Fruit fly (Drosophila melanogaster) whole organism, embryonic: ENCODE data around the gene CG14135.

ENCODE experiments used
- Aef1 ChIP-seq: fragments of 200-800 bp; sonication (Bioruptor generic); IDR thresholded peaks from 3 replicates; pipeline ENCODE4 v1.3.6; 2022; ENCODE audit warnings: missing biosample characterization, missing genetic modification characterization
- CG1024 ChIP-seq: fragments of 200-800 bp; sonication (Bioruptor generic); IDR thresholded peaks from 2 replicates; pipeline ENCODE4 v1.3.6; 2022; ENCODE audit warnings: missing biosample characterization, missing genetic modification characterization
- CG10979 ChIP-seq: fragments of 200-800 bp; sonication (Bioruptor generic); optimal IDR thresholded peaks from 2 replicates; lab custom pipeline; 2018; ENCODE audit warnings: missing biosample characterization, mild to moderate bottlenecking, missing genetic modification characterization, moderate library complexity
- CG11560 ChIP-seq: fragments of 200-800 bp; sonication (Bioruptor generic); IDR thresholded peaks from 3 replicates; pipeline ENCODE4 v1.3.6; 2022; ENCODE audit warnings: missing biosample characterization, missing genetic modification characterization
- CG12236 ChIP-seq: fragments of 200-800 bp; sonication (Bioruptor generic); optimal IDR thresholded peaks from 2 replicates; lab custom pipeline; 2016; ENCODE audit warnings: missing biosample characterization, missing genetic modification characterization
- CG15011 ChIP-seq: fragments of 200-800 bp; sonication (Bioruptor generic); optimal IDR thresholded peaks from 3 replicates; lab custom pipeline; 2018; ENCODE audit warnings: missing biosample characterization, mild to moderate bottlenecking, missing genetic modification characterization
- CG15601 ChIP-seq: fragments of 200-800 bp; sonication (Bioruptor generic); optimal IDR thresholded peaks from 3 replicates; lab custom pipeline; 2019; ENCODE audit warnings: missing biosample characterization, mild to moderate bottlenecking, missing genetic modification characterization, moderate library complexity
- CG16815 ChIP-seq: fragments of 200-800 bp; sonication (Bioruptor generic); optimal IDR thresholded peaks from 3 replicates; lab custom pipeline; 2017; ENCODE audit warnings: missing biosample characterization, mild to moderate bottlenecking, missing genetic modification characterization
- CG17328 ChIP-seq: fragments of 200-800 bp; sonication (Bioruptor generic); IDR thresholded peaks from 2 replicates; pipeline ENCODE4 v1.3.6; 2022; ENCODE audit warnings: missing biosample characterization, missing genetic modification characterization
- CG17829 ChIP-seq: fragments of 200-800 bp; optimal IDR thresholded peaks from 2 replicates; lab custom pipeline; 2019; ENCODE audit warnings: missing biosample characterization, mild to moderate bottlenecking, missing genetic modification characterization, moderate library complexity
- CG3065 ChIP-seq: fragments of 200-800 bp; sonication (Bioruptor generic); optimal IDR thresholded peaks from 2 replicates; lab custom pipeline; 2016; ENCODE audit warnings: missing biosample characterization, missing genetic modification characterization
- CG3281 ChIP-seq: fragments of 200-800 bp; sonication (Bioruptor generic); optimal IDR thresholded peaks from 3 replicates; lab custom pipeline; 2017; ENCODE audit warnings: missing biosample characterization, mild to moderate bottlenecking, missing genetic modification characterization
- CG3995 ChIP-seq: fragments of 200-800 bp; sonication (Bioruptor generic); optimal IDR thresholded peaks from 3 replicates; lab custom pipeline; 2016; ENCODE audit warnings: missing biosample characterization, missing genetic modification characterization
- CG7357 ChIP-seq: fragments of 200-800 bp; sonication (Bioruptor generic); IDR thresholded peaks from 3 replicates; pipeline ENCODE4 v1.3.6; 2022; ENCODE audit warnings: missing biosample characterization, missing genetic modification characterization
- CG7928 ChIP-seq: fragments of 200-800 bp; sonication (Bioruptor generic); optimal IDR thresholded peaks from 2 replicates; lab custom pipeline; 2017; ENCODE audit warnings: missing biosample characterization, mild to moderate bottlenecking, missing genetic modification characterization
- D ChIP-seq, 2 experiments: fragments of 200-800 bp in 1 of 2; fragments of >200 bp in 1 of 2; sonication (Bioruptor generic) in 1 of 2; optimal IDR thresholded peaks; 2 replicates in 1 of 2; 3 replicates in 1 of 2; lab custom pipeline; 2017; ENCODE audit warnings: mild to moderate bottlenecking in 1 of 2, missing biosample characterization in 1 of 2, missing genetic modification characterization in 1 of 2, missing genetic modification reagents in 1 of 2
- Eip74EF ChIP-seq, 2 experiments: fragments of 200-800 bp in 1 of 2; fragments of >200 bp in 1 of 2; sonication (Bioruptor generic) in 1 of 2; optimal IDR thresholded peaks; 2 replicates each; lab custom pipeline; 2017 to 2019; ENCODE audit warnings: missing biosample characterization in 2 of 2, missing genetic modification characterization in 2 of 2, mild to moderate bottlenecking in 1 of 2, moderate library complexity in 1 of 2
- Elba2 ChIP-seq: fragments of 200-800 bp; sonication (Bioruptor generic); optimal IDR thresholded peaks from 3 replicates; lab custom pipeline; 2016; ENCODE audit warnings: missing biosample characterization, missing genetic modification characterization
- MESR4 ChIP-seq: fragments of 200-800 bp; sonication (Bioruptor generic); optimal IDR thresholded peaks from 2 replicates; lab custom pipeline; 2018; ENCODE audit warnings: missing biosample characterization, mild to moderate bottlenecking, missing genetic modification characterization, moderate library complexity
- MTF-1 ChIP-seq: fragments of 200-800 bp; sonication (Bioruptor generic); optimal IDR thresholded peaks from 2 replicates; lab custom pipeline; 2018; ENCODE audit warnings: missing biosample characterization, mild to moderate bottlenecking, missing genetic modification characterization, borderline replicate concordance
- Mes4 ChIP-seq: fragments of 200-800 bp; sonication (Bioruptor generic); optimal IDR thresholded peaks from 2 replicates; lab custom pipeline; 2016; ENCODE audit warnings: missing biosample characterization, missing genetic modification characterization
- NC2β ChIP-seq: fragments of 200-800 bp; sonication (Bioruptor generic); optimal IDR thresholded peaks from 2 replicates; lab custom pipeline; 2016; ENCODE audit warnings: missing biosample characterization, missing genetic modification characterization
- NK7.1 ChIP-seq: fragments of 200-800 bp; sonication (Bioruptor generic); optimal IDR thresholded peaks from 3 replicates; lab custom pipeline; 2016; ENCODE audit warnings: missing biosample characterization, missing genetic modification characterization
- Nf-YC ChIP-seq: fragments of 200-800 bp; optimal IDR thresholded peaks from 3 replicates; lab custom pipeline; 2019; ENCODE audit warnings: missing biosample characterization, mild to moderate bottlenecking, missing genetic modification characterization, moderate library complexity
- Oli ChIP-seq: fragments of 200-800 bp; sonication (Bioruptor generic); optimal IDR thresholded peaks from 2 replicates; lab custom pipeline; 2018; ENCODE audit warnings: missing biosample characterization, mild to moderate bottlenecking, missing genetic modification characterization, moderate library complexity
- Opbp ChIP-seq: fragments of 200-800 bp; sonication (Bioruptor generic); IDR thresholded peaks from 3 replicates; pipeline ENCODE4 v1.3.6; 2022; ENCODE audit warnings: missing biosample characterization, missing genetic modification characterization; ENCODE audit not compliant: partially characterized antibody
- Poxn ChIP-seq: fragments of 200-800 bp; sonication (Bioruptor generic); IDR thresholded peaks from 2 replicates; pipeline ENCODE4 v1.3.6; 2022; ENCODE audit warnings: missing biosample characterization, missing genetic modification characterization
- Side ChIP-seq: fragments of 200-800 bp; sonication (Bioruptor generic); optimal IDR thresholded peaks from 2 replicates; lab custom pipeline; 2016; ENCODE audit warnings: missing biosample characterization, missing genetic modification characterization
- Ssrp ChIP-seq: fragments of 200-800 bp; sonication (Bioruptor generic); optimal IDR thresholded peaks from 2 replicates; lab custom pipeline; 2018; ENCODE audit warnings: missing biosample characterization, mild to moderate bottlenecking, missing genetic modification characterization, moderate library complexity
- ato ChIP-seq: fragments of 200-800 bp; sonication (Bioruptor generic); IDR thresholded peaks from 2 replicates; pipeline ENCODE4 v1.3.6; 2022; ENCODE audit warnings: missing biosample characterization, missing genetic modification characterization; ENCODE audit not compliant: partially characterized antibody
- bab2 ChIP-seq: fragments of 200-800 bp; sonication (Bioruptor generic); optimal IDR thresholded peaks from 2 replicates; lab custom pipeline; 2016; ENCODE audit warnings: missing biosample characterization, missing genetic modification characterization
- dan ChIP-seq: fragments of 200-800 bp; sonication (Bioruptor generic); IDR thresholded peaks from 2 replicates; pipeline ENCODE4 v1.3.6; 2022; ENCODE audit warnings: missing biosample characterization, missing genetic modification characterization
- ems ChIP-seq: fragments of 200-800 bp; sonication (Bioruptor generic); optimal IDR thresholded peaks from 3 replicates; lab custom pipeline; 2016; ENCODE audit warnings: missing biosample characterization, missing genetic modification characterization
- en ChIP-seq: fragments of 200-800 bp; sonication (Bioruptor generic); optimal IDR thresholded peaks from 2 replicates; lab custom pipeline; 2016; ENCODE audit warnings: missing biosample characterization, missing genetic modification characterization
- fd3F ChIP-seq: fragments of 200-800 bp; sonication (Bioruptor generic); optimal IDR thresholded peaks from 2 replicates; lab custom pipeline; 2018; ENCODE audit warnings: missing biosample characterization, mild to moderate bottlenecking, missing genetic modification characterization, moderate library complexity
- hbn ChIP-seq: fragments of 200-800 bp; sonication (Bioruptor generic); IDR thresholded peaks from 2 replicates; pipeline ENCODE4 v1.3.6; 2022; ENCODE audit warnings: missing biosample characterization, missing genetic modification characterization; ENCODE audit not compliant: partially characterized antibody
- ind ChIP-seq: fragments of 200-800 bp; sonication (Bioruptor generic); optimal IDR thresholded peaks from 3 replicates; lab custom pipeline; 2016; ENCODE audit warnings: missing biosample characterization, missing genetic modification characterization
- nerfin-2 ChIP-seq: fragments of 200-800 bp; sonication (Bioruptor generic); IDR thresholded peaks from 2 replicates; pipeline ENCODE4 v1.3.6; 2022; ENCODE audit warnings: missing biosample characterization, missing genetic modification characterization; ENCODE audit not compliant: partially characterized antibody
- p53 ChIP-seq: fragments of 200-800 bp; sonication (Bioruptor generic); optimal IDR thresholded peaks from 2 replicates; lab custom pipeline; 2016; ENCODE audit warnings: missing biosample characterization, missing genetic modification characterization
- prd ChIP-seq, 3 experiments: fragments of >200 bp in 2 of 3; fragments of 200-800 bp in 1 of 3; sonication (Bioruptor generic) in 1 of 3; optimal IDR thresholded peaks in 2 of 3; IDR thresholded peaks in 1 of 3; 2 replicates in 2 of 3; 3 replicates in 1 of 3; pipeline versions ENCODE4 v1.3.6 to Lab custom; 2017 to 2022; ENCODE audit warnings: missing biosample characterization in 1 of 3, missing genetic modification characterization in 1 of 3
- pum ChIP-seq: fragments of 200-800 bp; sonication (Bioruptor generic); optimal IDR thresholded peaks from 2 replicates; lab custom pipeline; 2016; ENCODE audit warnings: missing biosample characterization, missing genetic modification characterization
- ranshi ChIP-seq: fragments of 200-800 bp; sonication (Bioruptor generic); IDR thresholded peaks from 2 replicates; pipeline ENCODE4 v1.3.6; 2022; ENCODE audit warnings: missing biosample characterization, missing genetic modification characterization
- scrt ChIP-seq: fragments of 200-800 bp; sonication (Bioruptor generic); optimal IDR thresholded peaks from 2 replicates; lab custom pipeline; 2018; ENCODE audit warnings: missing biosample characterization, mild to moderate bottlenecking, missing genetic modification characterization, moderate library complexity
- sima ChIP-seq: fragments of 200-800 bp; sonication (Bioruptor generic); optimal IDR thresholded peaks from 2 replicates; lab custom pipeline; 2016; ENCODE audit warnings: missing biosample characterization, missing genetic modification characterization
- slbo ChIP-seq: fragments of 200-800 bp; sonication (Bioruptor generic); IDR thresholded peaks from 2 replicates; pipeline ENCODE4 v1.3.6; 2022; ENCODE audit warnings: missing biosample characterization, missing genetic modification characterization
- tap ChIP-seq: fragments of 200-800 bp; optimal IDR thresholded peaks from 3 replicates; lab custom pipeline; 2019; ENCODE audit warnings: missing biosample characterization, mild to moderate bottlenecking, missing genetic modification characterization, moderate library complexity
- vvl ChIP-seq: fragments of 200-800 bp; sonication (Bioruptor generic); IDR thresholded peaks from 2 replicates; pipeline ENCODE4 v1.3.6; 2022; ENCODE audit warnings: missing biosample characterization, missing genetic modification characterization
- wdn ChIP-seq: fragments of 200-800 bp; sonication (Bioruptor generic); IDR thresholded peaks from 2 replicates; pipeline ENCODE4 v1.3.6; 2022; ENCODE audit warnings: missing biosample characterization, missing genetic modification characterization

The CG14135 gene

DNA sequence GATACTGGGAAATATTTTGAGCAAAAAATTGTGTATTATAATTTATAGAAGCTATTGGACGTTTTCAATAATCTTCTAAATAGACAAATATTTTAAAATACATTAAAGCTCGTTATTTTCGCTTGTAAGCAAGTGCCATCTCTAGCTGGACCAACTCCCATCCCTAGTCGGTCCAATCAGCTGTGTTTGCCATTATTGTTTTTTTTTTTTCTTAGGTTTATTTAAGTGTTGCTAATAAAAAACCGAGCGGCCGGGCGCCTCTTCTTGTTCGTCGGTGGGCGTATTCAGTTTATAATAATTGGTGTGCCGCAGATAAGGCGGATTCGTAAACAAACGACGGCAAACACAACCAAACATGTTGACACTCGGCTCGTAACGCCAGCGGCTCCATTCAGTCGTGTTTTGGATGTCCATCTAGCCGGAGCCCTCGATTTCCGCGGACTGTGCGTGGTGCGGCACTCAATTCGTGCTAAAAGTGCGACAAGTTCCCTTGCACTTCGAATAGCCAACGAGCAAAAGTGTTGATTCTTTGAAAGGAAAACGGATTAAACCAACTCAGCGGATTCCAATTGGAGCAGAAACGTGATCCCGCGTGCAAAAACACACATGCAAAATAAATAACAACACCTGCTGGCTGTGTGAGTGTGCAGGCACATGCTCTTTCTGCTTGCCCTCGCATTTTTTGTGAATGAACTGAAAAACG is 7.4 kb upstream of the CG14135 start, which contains the start of gene Sugb (continued):
- TF ChIP-seq CG7357 (no peak; the same call in 2 of the 3 replicates), Mes4 (GFP tag; lab: Kevin White, UChicago) (peak; percentile 48), CG15011 (GFP tag; lab: Kevin White, UChicago) (peak; percentile 14), CG12236 (GFP tag; lab: Kevin White, UChicago) (no peak), bab2 (GFP tag; lab: Kevin White, UChicago) (peak; percentile 68), CG3995 (no peak), NK7.1 (GFP tag; lab: Kevin White, UChicago) (peak; percentile 55), fd3F (GFP tag; lab: Kevin White, UChicago) (peak; percentile 55), Poxn (no peak), wdn (GFP tag; lab: Robert Waterston, UW) (no peak), pum (GFP tag; lab: Kevin White, UChicago) (peak; percentile 49), vvl (GFP tag; lab: Robert Waterston, UW) (peak; percentile 81), slbo (peak; percentile 80), Opbp (GFP tag; lab: Robert Waterston, UW) (peak; percentile 30; the same call in 1 of the 3 replicates), prd (optimal IDR thresholded peaks at IDR 0.05; lab: Kevin White, UChicago) (no peak), prd (GFP tag; IDR thresholded peaks at IDR 0.05; lab: Robert Waterston, UW) (peak; percentile 70), tap (tag; lab: Kevin White, UChicago) (no peak), MESR4 (GFP tag; lab: Kevin White, UChicago) (peak; percentile 10), CG17328 (peak; percentile 62), scrt (peak; percentile 39), Elba2 (GFP tag; lab: Kevin White, UChicago) (peak; percentile 0), Aef1 (GFP tag; lab: Robert Waterston, UW) (peak; percentile 18; the same call in 1 of the 3 replicates), CG1024 (GFP tag; lab: Robert Waterston, UW) (no peak), MTF-1 (no peak), CG3065 (GFP tag; lab: Kevin White, UChicago) (no peak), ato (GFP tag; lab: Robert Waterston, UW) (no peak), CG11560 (tag; lab: Robert Waterston, UW) (no peak), CG17829 (tag; lab: Kevin White, UChicago) (peak; percentile 58), Nf-YC (tag; lab: Kevin White, UChicago) (peak; percentile 64), D (optimal IDR thresholded peaks at IDR 0.05; lab: Kevin White, UChicago) (no peak), D (GFP tag; optimal IDR thresholded peaks at IDR 0.05; lab: Kevin White, UChicago) (peak; percentile 2), p53 (GFP tag; lab: Kevin White, UChicago) (no peak), Eip74EF (GFP tag; optimal IDR thresholded peaks at IDR 0.05; lab: Kevin White, UChicago) (peak in 1 of 2 experiments; percentile 58), sima (GFP tag; lab: Kevin White, UChicago) (no peak), CG10979 (tag; lab: Kevin White, UChicago) (peak; percentile 20), ind (peak; percentile 1), ranshi (GFP tag; lab: Robert Waterston, UW) (peak; percentile 27; the same call in 1 of the 2 replicates), CG3281 (GFP tag; lab: Kevin White, UChicago) (peak; percentile 19), hbn (GFP tag; lab: Robert Waterston, UW) (peak; percentile 56; the same call in 1 of the 2 replicates), CG7928 (no peak), en (GFP tag; lab: Kevin White, UChicago) (peak; percentile 3), Oli (tag; lab: Kevin White, UChicago) (peak; percentile 32), ems (GFP tag; lab: Kevin White, UChicago) (peak; percentile 85), dan (GFP tag; lab: Robert Waterston, UW) (no peak), NC2β (GFP tag; lab: Kevin White, UChicago) (no peak), CG16815 (GFP tag; lab: Kevin White, UChicago) (no peak), Side (GFP tag; lab: Kevin White, UChicago) (peak; percentile 46), nerfin-2 (GFP tag; lab: Robert Waterston, UW) (no peak), Ssrp (tag; lab: Kevin White, UChicago) (peak; percentile 4), CG15601 (tag; lab: Kevin White, UChicago) (peak; percentile 8)
